Worm (Caenorhabditis elegans) whole organism, L1 larva: Measurements from ENCODE around the gene Y65A5A.1.

Experiments used
- aha-1 ChIP-seq: fragments of 150-350 bp; optimal IDR thresholded peaks from 2 replicates; lab custom pipeline; 2014; ENCODE audit warnings: missing biosample characterization, missing genetic modification characterization
- aly-2 ChIP-seq: fragments of 150-350 bp; optimal IDR thresholded peaks from 2 replicates; lab custom pipeline; 2014; ENCODE audit warnings: missing biosample characterization, missing genetic modification characterization
- ceh-88 ChIP-seq: fragments of 200-800 bp; sonication (Bioruptor generic); IDR thresholded peaks from 2 replicates; pipeline ENCODE4 v1.3.6; 2022; ENCODE audit warnings: missing genetic modification characterization, missing compliant biosample characterization
- efl-3 ChIP-seq: fragments of 200-800 bp; sonication (Bioruptor generic); optimal IDR thresholded peaks from 2 replicates; lab custom pipeline; 2018; ENCODE audit warnings: mild to moderate bottlenecking, missing genetic modification characterization, missing compliant biosample characterization
- jun-1 ChIP-seq: fragments of 150-350 bp; optimal IDR thresholded peaks from 2 replicates; lab custom pipeline; 2014; ENCODE audit warnings: missing biosample characterization, missing genetic modification reagents, missing genetic modification characterization
- lin-39 ChIP-seq: fragments of 150-350 bp; optimal IDR thresholded peaks from 2 replicates; lab custom pipeline; 2014; ENCODE audit warnings: missing biosample characterization, missing genetic modification reagents, missing genetic modification characterization
- nhr-71 ChIP-seq: sonication (generic microtip); optimal IDR thresholded peaks from 2 replicates; lab custom pipeline; 2016; ENCODE audit warnings: mild to moderate bottlenecking, missing genetic modification characterization, moderate library complexity, missing compliant biosample characterization
- nhr-76 ChIP-seq: sonication (generic microtip); optimal IDR thresholded peaks from 2 replicates; lab custom pipeline; 2017; ENCODE audit warnings: missing biosample characterization, missing genetic modification characterization
- snpc-4 ChIP-seq: fragments of 150-350 bp; optimal IDR thresholded peaks from 2 replicates; lab custom pipeline; 2014; ENCODE audit warnings: missing biosample characterization, missing genetic modification characterization
- swsn-7 ChIP-seq: sonication (generic microtip); optimal IDR thresholded peaks from 2 replicates; lab custom pipeline; 2016; ENCODE audit warnings: missing genetic modification characterization, missing compliant biosample characterization
- unc-30 ChIP-seq: sonication (generic microtip); optimal IDR thresholded peaks from 2 replicates; lab custom pipeline; 2017; ENCODE audit warnings: missing biosample characterization, missing genetic modification characterization

ce11 chrIV:16407800-16408199 lies 8.2 kb upstream of the Y65A5A.1 start:
- TF ChIP-seq snpc-4 (tag; lab: Kevin White, UChicago), result no peak
- TF ChIP-seq nhr-76 (tag; lab: Kevin White, UChicago), result no peak
- no peak for TF ChIP-seq unc-30 (tag; lab: Kevin White, UChicago)
- no peak for TF ChIP-seq aly-2 (tag; lab: Kevin White, UChicago)
- TF ChIP-seq ceh-88 (GFP tag; lab: Robert Waterston, UW), result no peak
- no peak for TF ChIP-seq nhr-71 (tag; lab: Kevin White, UChicago)
- TF ChIP-seq aha-1 (tag; lab: Kevin White, UChicago), result no peak
- TF ChIP-seq jun-1 (tag; lab: Kevin White, UChicago), result no peak
- TF ChIP-seq lin-39 (tag; lab: Kevin White, UChicago), result no peak
- no peak for TF ChIP-seq swsn-7
- no peak for TF ChIP-seq efl-3
